Worm (Caenorhabditis elegans) whole organism, young adult: ENCODE results near the gene ZK632.2.

ENCODE experiments used
- B0035.1 ChIP-seq: sonication (generic microtip); optimal IDR thresholded peaks from 2 replicates; lab custom pipeline; 2016; ENCODE audit warnings: missing genetic modification characterization, mild to moderate bottlenecking, missing compliant biosample characterization, missing genotype, missing genetic modification reagents
- B0336.3 ChIP-seq: fragments of 200-800 bp; sonication (Bioruptor generic); IDR thresholded peaks from 2 replicates; pipeline ENCODE4 v1.3.6; 2022; ENCODE audit warnings: missing genetic modification characterization, missing compliant biosample characterization
- C17E4.6 ChIP-seq: fragments of 200-800 bp; sonication (Bioruptor generic); IDR thresholded peaks from 2 replicates; pipeline ENCODE4 v1.3.6; 2022; ENCODE audit warnings: missing genetic modification reagents, missing genetic modification characterization, missing compliant biosample characterization
- F10E7.11 ChIP-seq: sonication (generic microtip); optimal IDR thresholded peaks from 2 replicates; lab custom pipeline; 2017; ENCODE audit warnings: mild to moderate bottlenecking, missing genetic modification characterization, moderate library complexity, missing compliant biosample characterization
- F49E8.2 ChIP-seq: sonication (generic microtip); optimal IDR thresholded peaks from 3 replicates; lab custom pipeline; 2017; ENCODE audit warnings: missing genetic modification characterization, mild to moderate bottlenecking, missing compliant biosample characterization, antibody characterized with exemption, moderate library complexity; ENCODE audit not compliant: insufficient read depth
- F52B5.7 ChIP-seq: sonication (generic microtip); optimal IDR thresholded peaks from 2 replicates; lab custom pipeline; 2016; ENCODE audit warnings: mild to moderate bottlenecking, missing genetic modification characterization, missing compliant biosample characterization
- F55B11.4 ChIP-seq: sonication (generic microtip); optimal IDR thresholded peaks from 2 replicates; lab custom pipeline; 2016; ENCODE audit warnings: missing compliant biosample characterization, missing genetic modification characterization, borderline replicate concordance; ENCODE audit not compliant: insufficient read depth
- T26A5.8 ChIP-seq: sonication (generic microtip); optimal IDR thresholded peaks from 2 replicates; lab custom pipeline; 2016; ENCODE audit warnings: missing genetic modification characterization, missing compliant biosample characterization
- Y53G8AR.9 ChIP-seq: fragments of 200-800 bp; sonication (Bioruptor generic); conservative IDR thresholded peaks from 2 replicates; pipeline ENCODE4 v1.3.6; 2022; ENCODE audit warnings: missing genetic modification reagents, missing genetic modification characterization, missing compliant biosample characterization
- Y56A3A.18 ChIP-seq: fragments of 200-800 bp; sonication (Bioruptor generic); IDR thresholded peaks from 2 replicates; pipeline ENCODE4 v1.3.6; 2022; ENCODE audit warnings: missing genetic modification reagents, missing genetic modification characterization, missing compliant biosample characterization
- Y95B8A.8 ChIP-seq: fragments of 200-800 bp; sonication (Bioruptor generic); IDR thresholded peaks from 2 replicates; pipeline ENCODE4 v1.3.6; 2022; ENCODE audit warnings: missing genetic modification reagents, missing genetic modification characterization, missing compliant biosample characterization
- ama-1 ChIP-seq, 3 experiments: fragments of 150-350 bp in 1 of 3; sonication (generic microtip) in 2 of 3; optimal IDR thresholded peaks; 2 replicates each; lab custom pipeline; 2014 to 2018; ENCODE audit warnings: missing biosample characterization in 2 of 3, missing genetic modification characterization in 2 of 3, missing genetic modification reagents in 2 of 3
- athp-1 ChIP-seq: sonication (generic microtip); optimal IDR thresholded peaks from 2 replicates; lab custom pipeline; 2017; ENCODE audit warnings: mild to moderate bottlenecking, missing genetic modification characterization, missing compliant biosample characterization
- bed-1 ChIP-seq: fragments of 200-800 bp; sonication (Bioruptor generic); IDR thresholded peaks from 2 replicates; pipeline ENCODE4 v1.3.6; 2022; ENCODE audit warnings: missing genetic modification reagents, missing genetic modification characterization, missing compliant biosample characterization
- ccch-3 ChIP-seq: fragments of 200-800 bp; sonication (Bioruptor generic); optimal IDR thresholded peaks from 2 replicates; lab custom pipeline; 2018; ENCODE audit warnings: mild to moderate bottlenecking, missing genetic modification characterization, missing compliant biosample characterization
- cebp-1 ChIP-seq, 2 experiments: fragments of 200-800 bp in 1 of 2; sonication (Bioruptor generic) in 1 of 2; sonication (generic microtip) in 1 of 2; IDR thresholded peaks in 1 of 2; optimal IDR thresholded peaks in 1 of 2; 2 replicates each; pipeline versions ENCODE4 v1.3.6 to Lab custom; 2017 to 2022; ENCODE audit warnings: missing compliant biosample characterization in 2 of 2, missing genetic modification characterization in 2 of 2, mild to moderate bottlenecking in 1 of 2, missing genetic modification reagents in 1 of 2, moderate library complexity in 1 of 2
- cebp-2 ChIP-seq: fragments of 200-800 bp; sonication (Bioruptor generic); IDR thresholded peaks from 2 replicates; pipeline ENCODE4 v1.3.6; 2022; ENCODE audit warnings: missing genetic modification characterization, missing compliant biosample characterization
- ceh-40 ChIP-seq: fragments of 200-800 bp; sonication (Bioruptor generic); IDR thresholded peaks from 2 replicates; pipeline ENCODE4 v1.3.6; 2022; ENCODE audit warnings: missing genetic modification characterization, missing compliant biosample characterization
- ceh-79 ChIP-seq: sonication (generic microtip); optimal IDR thresholded peaks from 2 replicates; lab custom pipeline; 2017; ENCODE audit warnings: mild to moderate bottlenecking, missing genetic modification characterization, missing compliant biosample characterization
- die-1 ChIP-seq: sonication (generic microtip); optimal IDR thresholded peaks from 2 replicates; lab custom pipeline; 2016; ENCODE audit warnings: missing genotype, mild to moderate bottlenecking, missing genetic modification characterization, missing compliant biosample characterization
- dox-1 ChIP-seq: fragments of 200-800 bp; sonication (Bioruptor generic); IDR thresholded peaks from 2 replicates; pipeline ENCODE4 v1.3.6; 2022; ENCODE audit warnings: missing genetic modification reagents, missing genetic modification characterization, missing compliant biosample characterization
- dpff-1 ChIP-seq: sonication (generic microtip); optimal IDR thresholded peaks from 2 replicates; lab custom pipeline; 2017; ENCODE audit warnings: mild to moderate bottlenecking, missing genetic modification characterization, missing compliant biosample characterization
- efl-1 ChIP-seq: fragments of 150-350 bp; optimal IDR thresholded peaks from 2 replicates; lab custom pipeline; 2014; ENCODE audit warnings: missing biosample characterization, missing genetic modification reagents, missing genetic modification characterization
- ekl-4 ChIP-seq: fragments of 200-800 bp; sonication (Bioruptor generic); IDR thresholded peaks from 2 replicates; pipeline ENCODE4 v1.3.6; 2022; ENCODE audit warnings: missing genetic modification reagents, missing genetic modification characterization, missing compliant biosample characterization
- ets-4 ChIP-seq: fragments of 200-800 bp; sonication (Bioruptor generic); optimal IDR thresholded peaks from 2 replicates; lab custom pipeline; 2018; ENCODE audit warnings: mild to moderate bottlenecking, missing genetic modification characterization, missing compliant biosample characterization
- hlh-26 ChIP-seq: fragments of 200-800 bp; sonication (Bioruptor generic); conservative IDR thresholded peaks from 2 replicates; pipeline ENCODE4 v1.3.6; 2022; ENCODE audit warnings: missing genetic modification reagents, missing genetic modification characterization, missing compliant biosample characterization
- hmg-1.2 ChIP-seq: fragments of 200-800 bp; sonication (Bioruptor generic); IDR thresholded peaks from 2 replicates; pipeline ENCODE4 v1.3.6; 2022; ENCODE audit warnings: missing genetic modification reagents, missing genetic modification characterization, missing compliant biosample characterization
- hrde-1 ChIP-seq: sonication (generic microtip); optimal IDR thresholded peaks from 2 replicates; lab custom pipeline; 2016; ENCODE audit warnings: missing genetic modification characterization, mild to moderate bottlenecking, missing compliant biosample characterization, moderate library complexity, missing genotype, missing genetic modification reagents, borderline replicate concordance
- hsf-1 ChIP-seq: fragments of 200-800 bp; sonication (Bioruptor generic); IDR thresholded peaks from 2 replicates; pipeline ENCODE4 v1.3.6; 2022; ENCODE audit warnings: missing genetic modification reagents, missing genetic modification characterization, missing compliant biosample characterization
- let-607 ChIP-seq, 2 experiments: fragments of 200-800 bp in 1 of 2; sonication (Bioruptor generic) in 1 of 2; sonication (generic microtip) in 1 of 2; optimal IDR thresholded peaks; 2 replicates each; lab custom pipeline; 2016 to 2018; ENCODE audit warnings: mild to moderate bottlenecking in 2 of 2, missing compliant biosample characterization in 2 of 2, missing genetic modification characterization in 2 of 2, moderate library complexity in 2 of 2, missing genotype in 1 of 2
- lin-40 ChIP-seq: sonication (generic microtip); optimal IDR thresholded peaks from 2 replicates; lab custom pipeline; 2016; ENCODE audit warnings: missing genetic modification characterization, mild to moderate bottlenecking, missing compliant biosample characterization, missing genotype, missing genetic modification reagents
- lsl-1 ChIP-seq: fragments of 200-800 bp; sonication (Bioruptor generic); optimal IDR thresholded peaks from 2 replicates; lab custom pipeline; 2018; ENCODE audit warnings: mild to moderate bottlenecking, missing genetic modification characterization, moderate library complexity, missing compliant biosample characterization
- madf-10 ChIP-seq: sonication (generic microtip); optimal IDR thresholded peaks from 2 replicates; lab custom pipeline; 2016; ENCODE audit warnings: mild to moderate bottlenecking, missing genetic modification characterization, missing compliant biosample characterization
- madf-6 ChIP-seq: fragments of 200-800 bp; sonication (Bioruptor generic); IDR thresholded peaks from 2 replicates; pipeline ENCODE4 v1.3.6; 2022; ENCODE audit warnings: missing genetic modification reagents, missing genetic modification characterization, missing compliant biosample characterization
- mcd-1 ChIP-seq: fragments of 200-800 bp; sonication (Bioruptor generic); IDR thresholded peaks from 2 replicates; pipeline ENCODE4 v1.3.6; 2022; ENCODE audit warnings: missing genetic modification reagents, missing genetic modification characterization, missing compliant biosample characterization
- nfya-1 ChIP-seq: sonication (generic microtip); optimal IDR thresholded peaks from 2 replicates; lab custom pipeline; 2017; ENCODE audit warnings: antibody characterized with exemption, missing compliant biosample characterization, missing genetic modification characterization, borderline replicate concordance; ENCODE audit not compliant: insufficient read depth
- nhr-120 ChIP-seq: fragments of 200-800 bp; sonication (Bioruptor generic); IDR thresholded peaks from 2 replicates; pipeline ENCODE4 v1.3.6; 2022; ENCODE audit warnings: missing genetic modification characterization, missing compliant biosample characterization
- pbrm-1 ChIP-seq: fragments of 200-800 bp; sonication (Bioruptor generic); IDR thresholded peaks from 2 replicates; pipeline ENCODE4 v1.3.6; 2022; ENCODE audit warnings: missing genetic modification reagents, missing genetic modification characterization, missing compliant biosample characterization
- repo-1 ChIP-seq: sonication (generic microtip); optimal IDR thresholded peaks from 2 replicates; lab custom pipeline; 2017; ENCODE audit warnings: mild to moderate bottlenecking, missing genetic modification characterization, missing compliant biosample characterization
- sea-2 ChIP-seq: fragments of 200-800 bp; sonication (Bioruptor generic); IDR thresholded peaks from 2 replicates; pipeline ENCODE4 v1.3.6; 2022; ENCODE audit warnings: missing genetic modification characterization, missing compliant biosample characterization
- snpc-3.4 ChIP-seq: sonication (generic microtip); optimal IDR thresholded peaks from 2 replicates; lab custom pipeline; 2017; ENCODE audit warnings: missing genetic modification characterization, mild to moderate bottlenecking, missing compliant biosample characterization, antibody characterized with exemption, moderate library complexity, missing genotype, missing genetic modification reagents
- tbp1 ChIP-seq: fragments of 200-800 bp; sonication (Bioruptor generic); optimal IDR thresholded peaks from 2 replicates; lab custom pipeline; 2018; ENCODE audit warnings: mild to moderate bottlenecking, missing genetic modification characterization, missing compliant biosample characterization
- tlf-1 ChIP-seq: fragments of 200-800 bp; sonication (Bioruptor generic); optimal IDR thresholded peaks from 2 replicates; lab custom pipeline; 2018; ENCODE audit warnings: mild to moderate bottlenecking, missing genetic modification characterization, missing compliant biosample characterization
- unc-62 ChIP-seq: fragments of 150-350 bp; optimal IDR thresholded peaks from 2 replicates; lab custom pipeline; 2014; ENCODE audit warnings: missing biosample characterization, missing genetic modification reagents, missing genetic modification characterization
- zfh-2 ChIP-seq: fragments of 200-800 bp; sonication (Bioruptor generic); conservative IDR thresholded peaks from 2 replicates; pipeline ENCODE4 v1.3.6; 2022; ENCODE audit warnings: missing genetic modification reagents, missing genetic modification characterization, missing compliant biosample characterization
- ztf-28 ChIP-seq: fragments of 200-800 bp; sonication (Bioruptor generic); IDR thresholded peaks from 2 replicates; pipeline ENCODE4 v1.3.6; 2022; ENCODE audit warnings: missing genetic modification reagents, missing genetic modification characterization, missing compliant biosample characterization
- ztf-3 ChIP-seq: fragments of 200-800 bp; sonication (Bioruptor generic); optimal IDR thresholded peaks from 2 replicates; lab custom pipeline; 2018; ENCODE audit warnings: mild to moderate bottlenecking, missing genetic modification characterization, missing compliant biosample characterization

Gene ZK632.2

DNA sequence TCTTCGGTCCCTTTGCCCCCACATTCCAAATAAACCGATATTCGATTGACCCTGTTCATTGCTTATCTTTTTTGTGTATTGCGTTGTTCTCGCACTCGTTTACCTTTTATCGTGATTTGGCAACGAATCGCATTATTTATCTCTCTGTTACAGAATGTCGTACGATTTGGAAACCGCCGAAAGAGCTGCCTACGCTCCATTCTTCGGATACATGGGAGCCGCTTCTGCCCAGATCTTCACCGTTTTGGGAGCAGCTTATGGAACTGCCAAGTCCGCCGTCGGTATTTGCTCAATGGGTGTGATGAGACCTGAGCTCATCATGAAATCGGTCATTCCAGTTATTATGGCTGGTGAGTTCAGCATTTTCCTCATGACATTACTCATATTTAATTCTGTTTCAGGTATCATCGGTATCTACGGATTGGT lies 16.9 kb upstream of the ZK632.2 start, which contains the start of gene vha-2:
Gene vha-2 (plus strand): TSS at position 154 of the 426 bp plus-strand sequence.
- TF ChIP-seq hsf-1 (GFP tag; lab: Robert Waterston, UW) (peak; percentile 76), Y56A3A.18 (GFP tag; lab: Robert Waterston, UW) (0 out of 2 replicates have a peak, but pooled peaks have one; percentile 9), F55B11.4 (tag; lab: Kevin White, UChicago) (no peak), ztf-3 (GFP tag; lab: Kevin White, UChicago) (no peak), sea-2 (GFP tag; lab: Robert Waterston, UW) (no peak), cebp-1 (GFP tag; IDR thresholded peaks at IDR 0.05; lab: Robert Waterston, UW) (no peak), cebp-1 (tag; optimal IDR thresholded peaks at IDR 0.05; lab: Kevin White, UChicago) (peak; percentile 42), cebp-2 (GFP tag; lab: Robert Waterston, UW) (no peak), hrde-1 (tag; lab: Kevin White, UChicago) (peak; percentile 79), Y53G8AR.9 (GFP tag; lab: Robert Waterston, UW) (peak; percentile 80), die-1 (tag; lab: Kevin White, UChicago) (peak; percentile 62), F49E8.2 (peak; percentile 54), tbp1 (GFP tag; lab: Kevin White, UChicago) (peak; percentile 31), athp-1 (tag; lab: Kevin White, UChicago) (peak; percentile 77), Y95B8A.8 (GFP tag; lab: Robert Waterston, UW) (peak; percentile 54; the same call in 1 of the 2 replicates), ceh-79 (tag; lab: Kevin White, UChicago) (peak; percentile 53), ekl-4 (GFP tag; lab: Robert Waterston, UW) (peak; percentile 80), let-607 (tag; optimal IDR thresholded peaks at IDR 0.05; lab: Kevin White, UChicago) (peak in 1 of 2 experiments; percentile 30), mcd-1 (GFP tag; lab: Robert Waterston, UW) (peak; percentile 62), B0336.3 (peak; percentile 92), hmg-1.2 (GFP tag; lab: Robert Waterston, UW) (no peak; the same call in none of the 2 replicates), lin-40 (no peak), zfh-2 (GFP tag; lab: Robert Waterston, UW) (peak; percentile 30; the same call in 1 of the 2 replicates), nhr-120 (no peak), ets-4 (GFP tag; lab: Kevin White, UChicago) (peak; percentile 66), C17E4.6 (GFP tag; lab: Robert Waterston, UW) (peak; percentile 22; the same call in 1 of the 2 replicates), ccch-3 (no peak), lsl-1 (GFP tag; lab: Kevin White, UChicago) (no peak), ceh-40 (GFP tag; lab: Robert Waterston, UW) (0 out of 2 replicates have a peak, but pooled peaks have one; percentile 8), efl-1 (GFP tag; lab: Kevin White, UChicago) (no peak), T26A5.8 (tag; lab: Kevin White, UChicago) (peak; percentile 30), B0035.1 (tag; lab: Kevin White, UChicago) (peak; percentile 55), hlh-26 (no peak), tlf-1 (peak; percentile 76), dox-1 (GFP tag; lab: Robert Waterston, UW) (peak; percentile 31), dpff-1 (peak; percentile 11), pbrm-1 (peak; percentile 75), unc-62 (GFP tag; lab: Kevin White, UChicago) (no peak), F52B5.7 (tag; lab: Kevin White, UChicago) (peak; percentile 53), ama-1 (optimal IDR thresholded peaks at IDR 0.05; lab: Kevin White, UChicago) (no peak), ama-1 (GFP tag; optimal IDR thresholded peaks at IDR 0.05; lab: Kevin White, UChicago) (peak in 1 of 2 experiments; percentile 10), repo-1 (tag; lab: Kevin White, UChicago) (peak; percentile 62), nfya-1 (tag; lab: Kevin White, UChicago) (no peak), bed-1 (GFP tag; lab: Robert Waterston, UW) (no peak), F10E7.11 (tag; lab: Kevin White, UChicago) (no peak), ztf-28 (GFP tag; lab: Robert Waterston, UW) (no peak), madf-6 (GFP tag; lab: Robert Waterston, UW) (peak; percentile 57), madf-10 (tag; lab: Kevin White, UChicago) (peak; percentile 23), snpc-3.4 (tag; lab: Kevin White, UChicago) (no peak)
